Worm (Caenorhabditis elegans) whole organism, L1 larva: ENCODE measurements around the gene clec-78.

Experiments used
- C04F5.9 ChIP-seq: sonication (generic microtip); optimal IDR thresholded peaks from 2 replicates; lab custom pipeline; 2016; ENCODE audit warnings: missing genetic modification characterization, missing compliant biosample characterization
- Y116A8C.19 ChIP-seq: sonication (generic microtip); optimal IDR thresholded peaks from 2 replicates; lab custom pipeline; 2016; ENCODE audit warnings: missing compliant biosample characterization, missing genetic modification characterization, borderline replicate concordance
- aha-1 ChIP-seq: fragments of 150-350 bp; optimal IDR thresholded peaks from 2 replicates; lab custom pipeline; 2014; ENCODE audit warnings: missing biosample characterization, missing genetic modification characterization
- alr-1 ChIP-seq: fragments of 200-800 bp; sonication (Bioruptor generic); optimal IDR thresholded peaks from 2 replicates; lab custom pipeline; 2018; ENCODE audit warnings: borderline replicate concordance, mild to moderate bottlenecking, missing genetic modification characterization, missing compliant biosample characterization
- aly-2 ChIP-seq: fragments of 150-350 bp; optimal IDR thresholded peaks from 2 replicates; lab custom pipeline; 2014; ENCODE audit warnings: missing biosample characterization, missing genetic modification characterization
- ceh-63 ChIP-seq: fragments of 200-800 bp; sonication (Bioruptor generic); optimal IDR thresholded peaks from 2 replicates; lab custom pipeline; 2018; ENCODE audit warnings: mild to moderate bottlenecking, missing genetic modification characterization, missing compliant biosample characterization
- ceh-8 ChIP-seq: fragments of 200-800 bp; sonication (Bioruptor generic); optimal IDR thresholded peaks from 2 replicates; lab custom pipeline; 2018; ENCODE audit warnings: mild to moderate bottlenecking, missing genetic modification characterization, moderate library complexity, missing compliant biosample characterization
- ceh-82 ChIP-seq, 3 experiments: fragments of 150-350 bp in 1 of 3; sonication (generic microtip) in 2 of 3; optimal IDR thresholded peaks; 2 replicates each; lab custom pipeline; 2014 to 2017; ENCODE audit warnings: missing biosample characterization in 3 of 3, missing genetic modification characterization in 3 of 3
- ceh-90 ChIP-seq: sonication (generic microtip); optimal IDR thresholded peaks from 2 replicates; lab custom pipeline; 2016; ENCODE audit warnings: missing genetic modification characterization, missing compliant biosample characterization
- ces-1 ChIP-seq: fragments of 150-350 bp; optimal IDR thresholded peaks from 2 replicates; lab custom pipeline; 2014; ENCODE audit warnings: missing biosample characterization, missing genetic modification reagents, missing genetic modification characterization
- dsc-1 ChIP-seq: sonication (generic microtip); optimal IDR thresholded peaks from 2 replicates; lab custom pipeline; 2016; ENCODE audit warnings: mild to moderate bottlenecking, missing genetic modification characterization, missing compliant biosample characterization
- efl-1 ChIP-seq, 4 experiments: fragments of 150-350 bp; optimal IDR thresholded peaks in 3 of 4; peaks in 1 of 4; 1 replicate in 1 of 4; 2 replicates in 3 of 4; lab custom pipeline; 2014; ENCODE audit warnings: missing biosample characterization in 2 of 4, missing genetic modification characterization in 2 of 4, missing genetic modification reagents in 2 of 4
- egl-27 ChIP-seq, 2 experiments: fragments of 150-350 bp in 1 of 2; sonication (generic microtip); optimal IDR thresholded peaks; 3 replicates each; lab custom pipeline; 2017 to 2018; ENCODE audit warnings: missing biosample characterization in 2 of 2, missing genetic modification characterization in 2 of 2, missing genetic modification reagents in 2 of 2
- elt-2 ChIP-seq: sonication (generic microtip); optimal IDR thresholded peaks from 2 replicates; lab custom pipeline; 2016; ENCODE audit warnings: missing genetic modification characterization, mild to moderate bottlenecking, inconsistent platforms, missing compliant biosample characterization, missing genetic modification reagents
- fkh-10 ChIP-seq: sonication (generic microtip); optimal IDR thresholded peaks from 2 replicates; lab custom pipeline; 2017; ENCODE audit warnings: missing biosample characterization, missing genetic modification reagents, missing genetic modification characterization
- fkh-4 ChIP-seq: sonication (generic microtip); optimal IDR thresholded peaks from 2 replicates; lab custom pipeline; 2016; ENCODE audit warnings: missing compliant biosample characterization, missing genetic modification characterization, borderline replicate concordance
- fkh-8 ChIP-seq: sonication (generic microtip); optimal IDR thresholded peaks from 2 replicates; lab custom pipeline; 2016; ENCODE audit warnings: mild to moderate bottlenecking, missing genetic modification characterization, missing compliant biosample characterization
- fos-1 ChIP-seq: fragments of 150-350 bp; optimal IDR thresholded peaks from 2 replicates; lab custom pipeline; 2014; ENCODE audit warnings: missing biosample characterization, missing genetic modification characterization
- grh-1 ChIP-seq: fragments of 200-800 bp; sonication (Bioruptor generic); IDR thresholded peaks from 2 replicates; pipeline ENCODE4 v1.3.6; 2022; ENCODE audit warnings: missing genetic modification reagents, missing genetic modification characterization, missing compliant biosample characterization
- hpl-2 ChIP-seq: fragments of 150-350 bp; optimal IDR thresholded peaks from 2 replicates; lab custom pipeline; 2014; ENCODE audit warnings: missing biosample characterization, missing genetic modification reagents, missing genetic modification characterization
- isw-1 ChIP-seq: fragments of 200-800 bp; sonication (Bioruptor generic); IDR thresholded peaks from 2 replicates; pipeline ENCODE4 v1.3.6; 2022; ENCODE audit warnings: missing genetic modification characterization, missing compliant biosample characterization
- lin-14 ChIP-seq: fragments of 200-800 bp; sonication (Bioruptor generic); optimal IDR thresholded peaks from 2 replicates; lab custom pipeline; 2018; ENCODE audit warnings: mild to moderate bottlenecking, missing genetic modification characterization, moderate library complexity, missing compliant biosample characterization
- lin-15B ChIP-seq: fragments of 150-350 bp; sonication (generic microtip); optimal IDR thresholded peaks from 3 replicates; lab custom pipeline; 2014; ENCODE audit warnings: missing biosample characterization, missing genetic modification characterization
- lin-35 ChIP-seq, 2 experiments: fragments of 150-350 bp; optimal IDR thresholded peaks; 2 replicates each; lab custom pipeline; 2014; ENCODE audit warnings: missing biosample characterization in 2 of 2, missing genetic modification characterization in 2 of 2, missing genetic modification reagents in 2 of 2
- lin-39 ChIP-seq: fragments of 150-350 bp; optimal IDR thresholded peaks from 2 replicates; lab custom pipeline; 2014; ENCODE audit warnings: missing biosample characterization, missing genetic modification reagents, missing genetic modification characterization
- mab-9 ChIP-seq: fragments of 200-800 bp; sonication (Bioruptor generic); IDR thresholded peaks from 2 replicates; pipeline ENCODE4 v1.3.6; 2022; ENCODE audit warnings: missing genetic modification reagents, missing genetic modification characterization, missing compliant biosample characterization
- mdl-1 ChIP-seq, 2 experiments: fragments of 150-350 bp; optimal IDR thresholded peaks; 2 replicates each; lab custom pipeline; 2014 to 2017; ENCODE audit warnings: missing biosample characterization in 2 of 2, missing genetic modification characterization in 2 of 2, inconsistent platforms in 1 of 2
- mef-2 ChIP-seq: fragments of 150-350 bp; optimal IDR thresholded peaks from 2 replicates; lab custom pipeline; 2014; ENCODE audit warnings: missing biosample characterization, missing genetic modification characterization
- nhr-11 ChIP-seq: fragments of 150-350 bp; optimal IDR thresholded peaks from 2 replicates; lab custom pipeline; 2014; ENCODE audit warnings: missing biosample characterization, missing genetic modification characterization
- nhr-12 ChIP-seq: sonication (generic microtip); optimal IDR thresholded peaks from 2 replicates; lab custom pipeline; 2017; ENCODE audit warnings: missing biosample characterization, missing genetic modification characterization
- nhr-20 ChIP-seq: sonication (generic microtip); optimal IDR thresholded peaks from 2 replicates; lab custom pipeline; 2016; ENCODE audit warnings: mild to moderate bottlenecking, missing genetic modification characterization, missing compliant biosample characterization
- nhr-47 ChIP-seq: sonication (generic microtip); optimal IDR thresholded peaks from 2 replicates; lab custom pipeline; 2016; ENCODE audit warnings: mild to moderate bottlenecking, missing genetic modification characterization, moderate library complexity, missing compliant biosample characterization
- nhr-71 ChIP-seq: sonication (generic microtip); optimal IDR thresholded peaks from 2 replicates; lab custom pipeline; 2016; ENCODE audit warnings: mild to moderate bottlenecking, missing genetic modification characterization, moderate library complexity, missing compliant biosample characterization
- nhr-76 ChIP-seq: sonication (generic microtip); optimal IDR thresholded peaks from 2 replicates; lab custom pipeline; 2017; ENCODE audit warnings: missing biosample characterization, missing genetic modification characterization
- nhr-85 ChIP-seq: sonication (generic microtip); peaks from one replicate; lab custom pipeline; 2016; ENCODE audit warnings: missing genetic modification characterization, inconsistent platforms, missing compliant biosample characterization
- nhr-90 ChIP-seq: sonication (generic microtip); optimal IDR thresholded peaks from 2 replicates; lab custom pipeline; 2016; ENCODE audit warnings: mild to moderate bottlenecking, missing genetic modification characterization, missing compliant biosample characterization; ENCODE audit not compliant: poor library complexity
- pag-3 ChIP-seq: sonication (generic microtip); optimal IDR thresholded peaks from 2 replicates; lab custom pipeline; 2017; ENCODE audit warnings: missing genetic modification characterization, mild to moderate bottlenecking, missing compliant biosample characterization, antibody characterized with exemption, borderline replicate concordance; ENCODE audit not compliant: insufficient read depth
- pax-3 ChIP-seq: fragments of 200-800 bp; sonication (Bioruptor generic); optimal IDR thresholded peaks from 2 replicates; lab custom pipeline; 2018; ENCODE audit warnings: mild to moderate bottlenecking, missing genetic modification characterization, moderate library complexity, missing compliant biosample characterization
- pqm-1 ChIP-seq: sonication (generic microtip); optimal IDR thresholded peaks from 3 replicates; lab custom pipeline; 2017; ENCODE audit warnings: missing biosample characterization, missing genetic modification characterization
- rnt-1 ChIP-seq: sonication (generic microtip); optimal IDR thresholded peaks from 2 replicates; lab custom pipeline; 2016; ENCODE audit warnings: mild to moderate bottlenecking, missing genetic modification characterization, moderate library complexity, missing compliant biosample characterization
- skn-1 ChIP-seq: fragments of 150-350 bp; optimal IDR thresholded peaks from 2 replicates; lab custom pipeline; 2014; ENCODE audit warnings: missing biosample characterization, missing genetic modification characterization
- snu-23 ChIP-seq: sonication (generic microtip); optimal IDR thresholded peaks from 2 replicates; lab custom pipeline; 2016; ENCODE audit warnings: missing genetic modification characterization, missing compliant biosample characterization
- tlp-1 ChIP-seq: fragments of 150-350 bp; optimal IDR thresholded peaks from 2 replicates; lab custom pipeline; 2014; ENCODE audit warnings: missing biosample characterization, missing genetic modification characterization
- unc-30 ChIP-seq: sonication (generic microtip); optimal IDR thresholded peaks from 2 replicates; lab custom pipeline; 2017; ENCODE audit warnings: missing biosample characterization, missing genetic modification characterization
- unc-98 ChIP-seq: fragments of 200-800 bp; sonication (Bioruptor generic); IDR thresholded peaks from 2 replicates; pipeline ENCODE4 v1.3.6; 2022; ENCODE audit warnings: missing genetic modification characterization, missing compliant biosample characterization
- zag-1 ChIP-seq: fragments of 150-350 bp; optimal IDR thresholded peaks from 2 replicates; lab custom pipeline; 2014; ENCODE audit warnings: missing biosample characterization, missing genetic modification characterization
- zip-4 ChIP-seq: fragments of 200-800 bp; sonication (Bioruptor generic); optimal IDR thresholded peaks from 2 replicates; lab custom pipeline; 2018; ENCODE audit warnings: mild to moderate bottlenecking, missing genetic modification characterization, moderate library complexity, missing compliant biosample characterization
- ztf-4 ChIP-seq: fragments of 150-350 bp; optimal IDR thresholded peaks from 2 replicates; lab custom pipeline; 2014; ENCODE audit warnings: missing biosample characterization, missing genetic modification characterization

The clec-78 gene

DNA sequence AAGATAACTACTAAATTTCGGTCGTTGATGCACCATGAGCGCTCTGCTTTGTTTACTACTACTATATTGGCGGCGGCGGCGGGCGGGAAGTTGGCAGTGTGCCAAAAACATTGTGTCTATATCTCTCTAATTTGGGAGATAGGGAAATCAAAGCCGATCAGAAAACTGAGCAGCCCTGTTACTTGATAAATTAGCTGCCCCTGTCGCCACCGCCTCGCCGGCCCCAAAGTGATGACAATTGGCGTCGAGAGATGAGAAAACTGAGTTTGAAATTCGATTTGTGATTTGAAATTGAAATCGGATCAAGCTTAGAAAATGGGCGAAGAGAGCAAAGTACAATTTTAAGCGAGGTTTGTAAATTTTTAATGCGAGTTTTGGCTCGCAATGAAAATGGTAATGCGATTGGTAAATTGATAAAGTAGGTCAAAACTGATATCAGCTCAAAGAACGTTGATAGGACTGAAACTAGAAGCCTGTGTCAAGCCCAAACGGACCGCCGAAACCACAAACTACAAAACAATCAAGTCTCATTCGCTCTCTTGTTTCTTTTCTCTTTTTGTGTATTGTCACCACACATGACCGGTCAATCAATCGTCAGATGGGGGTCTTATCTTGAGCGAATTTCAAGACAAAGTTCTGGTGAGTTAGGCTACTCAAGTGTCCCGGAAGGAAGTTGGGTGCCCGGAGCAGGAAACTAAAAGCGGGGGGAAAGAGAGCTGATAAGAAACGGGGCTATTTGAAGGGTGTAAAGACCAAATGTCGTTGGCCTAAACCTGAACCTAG is 38.4 kb downstream of the clec-78 start:
- TF ChIP-seq nhr-11 (tag; lab: Kevin White, UChicago) = no peak
- TF ChIP-seq rnt-1 (tag; lab: Kevin White, UChicago) = peak; percentile 68
- no peak for TF ChIP-seq egl-27 (tag; optimal IDR thresholded peaks at IDR 0.05; lab: Kevin White, UChicago)
- no peak for TF ChIP-seq unc-98 (GFP tag; lab: Robert Waterston, UW)
- TF ChIP-seq lin-14 (GFP tag; lab: Kevin White, UChicago) = peak; percentile 28
- TF ChIP-seq aha-1 (tag; lab: Kevin White, UChicago) = no peak
- peak in 1 of 2 experiments; percentile 27 for TF ChIP-seq lin-35 (GFP tag; optimal IDR thresholded peaks at IDR 0.05; lab: Kevin White, UChicago)
- TF ChIP-seq nhr-85 (tag; lab: Kevin White, UChicago) = peak; percentile 79
- peak; percentile 4 for TF ChIP-seq nhr-47 (tag; lab: Kevin White, UChicago)
- no peak for TF ChIP-seq skn-1 (tag; lab: Kevin White, UChicago)
- no peak for TF ChIP-seq nhr-76 (tag; lab: Kevin White, UChicago)
- TF ChIP-seq mdl-1 (tag; optimal IDR thresholded peaks at IDR 0.05; lab: Kevin White, UChicago) = peak in 1 of 2 experiments; percentile 1
- no peak for TF ChIP-seq nhr-90 (tag; lab: Kevin White, UChicago)
- no peak for TF ChIP-seq fos-1 (tag; lab: Kevin White, UChicago)
- peak; percentile 78 for TF ChIP-seq elt-2 (tag; lab: Kevin White, UChicago)
- no peak for TF ChIP-seq fkh-4 (tag; lab: Kevin White, UChicago)
- no peak for TF ChIP-seq ces-1 (GFP tag; lab: Kevin White, UChicago)
- peak; percentile 53 for TF ChIP-seq nhr-71 (tag; lab: Kevin White, UChicago)
- TF ChIP-seq snu-23 (GFP tag; lab: Kevin White, UChicago) = peak; percentile 12
- TF ChIP-seq efl-1 (optimal IDR thresholded peaks at IDR 0.05; lab: Kevin White, UChicago) = no peak
- peak in 1 of 2 experiments; percentile 11 for TF ChIP-seq efl-1 (GFP tag; optimal IDR thresholded peaks at IDR 0.05 in 1 of 2; lab: Kevin White, UChicago)
- no peak for TF ChIP-seq ceh-8

DNA sequence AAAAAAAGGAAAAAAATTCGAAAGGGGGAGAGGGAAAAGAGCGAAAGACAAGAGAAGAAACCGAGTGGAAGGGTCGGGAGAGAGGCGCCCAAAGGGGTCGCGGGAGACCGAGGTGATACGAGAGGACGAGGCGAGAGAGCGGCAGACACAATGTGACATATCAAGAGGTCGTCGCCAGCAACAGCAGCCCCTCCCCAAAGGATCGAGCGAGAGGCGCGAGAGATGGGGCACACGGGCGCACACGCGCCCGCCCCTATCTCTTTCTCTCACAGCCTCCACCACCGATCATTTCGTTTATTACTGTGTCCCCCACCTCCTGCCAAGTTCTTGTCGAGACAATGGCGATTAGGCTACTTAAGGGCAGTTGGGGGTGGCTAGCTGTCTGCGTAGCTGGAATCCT is 39.3 kb downstream of the clec-78 start:
- peak; percentile 59 for TF ChIP-seq ztf-4
- TF ChIP-seq mab-9 (GFP tag; lab: Robert Waterston, UW) = no peak
- no peak for TF ChIP-seq Y116A8C.19 (tag; lab: Kevin White, UChicago)
- TF ChIP-seq lin-39 (tag; lab: Kevin White, UChicago) = no peak
- no peak for TF ChIP-seq pqm-1 (tag; lab: Kevin White, UChicago)
- TF ChIP-seq ceh-90 (tag; lab: Kevin White, UChicago) = no peak
- no peak for TF ChIP-seq aly-2 (tag; lab: Kevin White, UChicago)
- peak; percentile 72 for TF ChIP-seq nhr-90 (tag; lab: Kevin White, UChicago)
- TF ChIP-seq nhr-12 (tag; lab: Kevin White, UChicago) = no peak
- TF ChIP-seq ceh-82 (tag; optimal IDR thresholded peaks at IDR 0.05; lab: Kevin White, UChicago) = peak; percentile 30 to 72 (median 52)
- no peak for TF ChIP-seq fkh-4 (tag; lab: Kevin White, UChicago)
- TF ChIP-seq isw-1 (GFP tag; lab: Robert Waterston, UW) = no peak
- no peak for TF ChIP-seq tlp-1 (tag; lab: Kevin White, UChicago)
- TF ChIP-seq grh-1 (GFP tag; lab: Robert Waterston, UW) = no peak
- TF ChIP-seq zip-4 (GFP tag; lab: Kevin White, UChicago) = no peak
- no peak for TF ChIP-seq unc-98 (GFP tag; lab: Robert Waterston, UW)
- no peak for TF ChIP-seq unc-30 (tag; lab: Kevin White, UChicago)
- no peak for TF ChIP-seq pax-3
- TF ChIP-seq zag-1 = no peak
- no peak for TF ChIP-seq pag-3 (tag; lab: Kevin White, UChicago)
- TF ChIP-seq C04F5.9 (tag; lab: Kevin White, UChicago) = no peak
- TF ChIP-seq hpl-2 (GFP tag; lab: Kevin White, UChicago) = peak; percentile 9
- TF ChIP-seq fos-1 (tag; lab: Kevin White, UChicago) = no peak
- peak; percentile 86 for TF ChIP-seq nhr-71 (tag; lab: Kevin White, UChicago)
- no peak for TF ChIP-seq ceh-63 (GFP tag; lab: Kevin White, UChicago)
- TF ChIP-seq mef-2 = no peak
- TF ChIP-seq dsc-1 (tag; lab: Kevin White, UChicago) = peak; percentile 35
- TF ChIP-seq lin-15B (tag; lab: Kevin White, UChicago) = no peak
- TF ChIP-seq nhr-20 (tag; lab: Kevin White, UChicago) = peak; percentile 81
- TF ChIP-seq fkh-10 (GFP tag; lab: Kevin White, UChicago) = no peak
- TF ChIP-seq alr-1 (tag; lab: Kevin White, UChicago) = no peak
- no peak for TF ChIP-seq fkh-8 (tag; lab: Kevin White, UChicago)
